Fruit fly (Drosophila melanogaster) whole organism, embryonic: ENCODE measurements around the gene CG14866.
A peak's percentile ranks its signal among the peaks of the same experiment; 100 is the strongest.

Source experiments
- Aef1 ChIP-seq: fragments of 200-800 bp; sonication (Bioruptor generic); IDR thresholded peaks from 3 replicates; pipeline ENCODE4 v1.3.6; 2022; ENCODE audit warnings: missing biosample characterization, missing genetic modification characterization
- Asciz ChIP-seq: fragments of 200-800 bp; sonication (Bioruptor generic); optimal IDR thresholded peaks from 2 replicates; lab custom pipeline; 2017; ENCODE audit warnings: missing biosample characterization, mild to moderate bottlenecking, missing genetic modification characterization, missing genetic modification reagents
- Bteb2 ChIP-seq: fragments of 200-800 bp; sonication (Bioruptor generic); optimal IDR thresholded peaks from 2 replicates; lab custom pipeline; 2016; ENCODE audit warnings: missing biosample characterization, missing genetic modification characterization
- CG10274 ChIP-seq: fragments of 200-800 bp; sonication (Bioruptor generic); optimal IDR thresholded peaks from 3 replicates; lab custom pipeline; 2017; ENCODE audit warnings: missing biosample characterization, mild to moderate bottlenecking, missing genetic modification characterization
- CG10431 ChIP-seq: fragments of 200-800 bp; sonication (Bioruptor generic); optimal IDR thresholded peaks from 3 replicates; lab custom pipeline; 2018; ENCODE audit warnings: missing biosample characterization, mild to moderate bottlenecking, missing genetic modification characterization
- CG11398 ChIP-seq: fragments of 200-800 bp; sonication (Bioruptor generic); optimal IDR thresholded peaks from 2 replicates; lab custom pipeline; 2016; ENCODE audit warnings: missing biosample characterization, missing genetic modification characterization
- CG12299 ChIP-seq: fragments of 200-800 bp; sonication (Bioruptor generic); optimal IDR thresholded peaks from 2 replicates; lab custom pipeline; 2018; ENCODE audit warnings: missing biosample characterization, mild to moderate bottlenecking, missing genetic modification characterization
- CG13894 ChIP-seq: fragments of 200-800 bp; sonication (Bioruptor generic); optimal IDR thresholded peaks from 3 replicates; lab custom pipeline; 2018; ENCODE audit warnings: missing biosample characterization, mild to moderate bottlenecking, missing genetic modification characterization, moderate library complexity
- CG14860 ChIP-seq: fragments of 200-800 bp; sonication (Bioruptor generic); IDR thresholded peaks from 3 replicates; pipeline ENCODE4 v1.3.6; 2022; ENCODE audit warnings: missing biosample characterization, missing genetic modification characterization; ENCODE audit not compliant: partially characterized antibody
- CG15514 ChIP-seq: fragments of 200-800 bp; sonication (Bioruptor generic); optimal IDR thresholded peaks from 3 replicates; lab custom pipeline; 2017; ENCODE audit warnings: missing biosample characterization, missing genetic modification characterization, mild to moderate bottlenecking, moderate library complexity, missing genetic modification reagents
- CG17186 ChIP-seq: fragments of 200-800 bp; sonication (Bioruptor generic); optimal IDR thresholded peaks from 3 replicates; lab custom pipeline; 2017; ENCODE audit warnings: missing biosample characterization, missing genetic modification reagents, missing genetic modification characterization
- CG18476 ChIP-seq: fragments of 200-800 bp; sonication (Bioruptor generic); optimal IDR thresholded peaks from 2 replicates; lab custom pipeline; 2016; ENCODE audit warnings: missing biosample characterization, mild to moderate bottlenecking, missing genetic modification characterization
- CG2116 ChIP-seq: fragments of 200-800 bp; sonication (Bioruptor generic); optimal IDR thresholded peaks from 3 replicates; lab custom pipeline; 2018; ENCODE audit warnings: missing biosample characterization, mild to moderate bottlenecking, missing genetic modification characterization
- CG3065 ChIP-seq: fragments of 200-800 bp; sonication (Bioruptor generic); optimal IDR thresholded peaks from 2 replicates; lab custom pipeline; 2016; ENCODE audit warnings: missing biosample characterization, missing genetic modification characterization
- CG31441 ChIP-seq: fragments of 200-800 bp; sonication (Bioruptor generic); IDR thresholded peaks from 2 replicates; pipeline ENCODE4 v1.3.6; 2022; ENCODE audit warnings: missing biosample characterization, missing genetic modification characterization
- CG32532 ChIP-seq: fragments of 200-800 bp; sonication (Bioruptor generic); IDR thresholded peaks from 2 replicates; pipeline ENCODE4 v1.3.6; 2022; ENCODE audit warnings: missing biosample characterization, missing genetic modification characterization
- CG3407 ChIP-seq: fragments of 200-800 bp; sonication (Bioruptor generic); optimal IDR thresholded peaks from 2 replicates; lab custom pipeline; 2018; ENCODE audit warnings: missing biosample characterization, mild to moderate bottlenecking, missing genetic modification characterization
- CG4360 ChIP-seq: fragments of 200-800 bp; sonication (Bioruptor generic); IDR thresholded peaks from 2 replicates; pipeline ENCODE4 v1.3.6; 2022; ENCODE audit warnings: missing biosample characterization, missing genetic modification characterization
- CG4404 ChIP-seq: fragments of 200-800 bp; sonication (Bioruptor generic); IDR thresholded peaks from 2 replicates; pipeline ENCODE4 v1.3.6; 2022; ENCODE audit warnings: missing biosample characterization, missing genetic modification characterization
- CG6854 ChIP-seq: fragments of 200-800 bp; sonication (Bioruptor generic); optimal IDR thresholded peaks from 3 replicates; lab custom pipeline; 2017; ENCODE audit warnings: missing biosample characterization, mild to moderate bottlenecking, missing genetic modification characterization
- CG7372 ChIP-seq: fragments of 200-800 bp; sonication (Bioruptor generic); IDR thresholded peaks from 2 replicates; pipeline ENCODE4 v1.3.6; 2022; ENCODE audit warnings: missing biosample characterization, missing genetic modification characterization
- CG7839 ChIP-seq: fragments of 200-800 bp; sonication (Bioruptor generic); optimal IDR thresholded peaks from 3 replicates; lab custom pipeline; 2018; ENCODE audit warnings: missing biosample characterization, mild to moderate bottlenecking, missing genetic modification characterization, moderate library complexity
- CG7928 ChIP-seq: fragments of 200-800 bp; sonication (Bioruptor generic); optimal IDR thresholded peaks from 2 replicates; lab custom pipeline; 2017; ENCODE audit warnings: missing biosample characterization, mild to moderate bottlenecking, missing genetic modification characterization
- D19B ChIP-seq: fragments of 200-800 bp; sonication (Bioruptor generic); optimal IDR thresholded peaks from 2 replicates; lab custom pipeline; 2017; ENCODE audit warnings: missing biosample characterization, mild to moderate bottlenecking, missing genetic modification characterization
- Dbx ChIP-seq: fragments of 200-800 bp; sonication (Bioruptor generic); IDR thresholded peaks from 3 replicates; pipeline ENCODE4 v1.3.6; 2022; ENCODE audit warnings: missing biosample characterization, missing genetic modification characterization
- Dref ChIP-seq: fragments of 200-800 bp; sonication (Bioruptor generic); IDR thresholded peaks from 2 replicates; pipeline ENCODE4 v1.3.6; 2022; ENCODE audit warnings: missing biosample characterization, missing genetic modification characterization
- Ets97D ChIP-seq: fragments of 200-800 bp; sonication (Bioruptor generic); optimal IDR thresholded peaks from 3 replicates; lab custom pipeline; 2016; ENCODE audit warnings: missing biosample characterization, missing genetic modification characterization
- HmgD ChIP-seq: fragments of 200-800 bp; sonication (Bioruptor generic); optimal IDR thresholded peaks from 3 replicates; lab custom pipeline; 2016; ENCODE audit warnings: missing biosample characterization, missing genetic modification characterization
- Lpt ChIP-seq: fragments of >200 bp; optimal IDR thresholded peaks from 2 replicates; lab custom pipeline; 2018; ENCODE audit warnings: missing biosample characterization, missing genetic modification characterization
- MTF-1 ChIP-seq: fragments of 200-800 bp; sonication (Bioruptor generic); optimal IDR thresholded peaks from 2 replicates; lab custom pipeline; 2018; ENCODE audit warnings: missing biosample characterization, mild to moderate bottlenecking, missing genetic modification characterization, borderline replicate concordance
- Myb ChIP-seq: fragments of 200-800 bp; sonication (Bioruptor generic); optimal IDR thresholded peaks from 2 replicates; lab custom pipeline; 2016; ENCODE audit warnings: missing biosample characterization, missing genetic modification characterization
- Oli ChIP-seq: fragments of 200-800 bp; sonication (Bioruptor generic); optimal IDR thresholded peaks from 2 replicates; lab custom pipeline; 2018; ENCODE audit warnings: missing biosample characterization, mild to moderate bottlenecking, missing genetic modification characterization, moderate library complexity
- Sry-δ ChIP-seq: fragments of 200-800 bp; sonication (Bioruptor generic); optimal IDR thresholded peaks from 2 replicates; lab custom pipeline; 2016; ENCODE audit warnings: missing biosample characterization, missing genetic modification characterization
- bigmax ChIP-seq: fragments of 200-800 bp; sonication (Bioruptor generic); optimal IDR thresholded peaks from 2 replicates; lab custom pipeline; 2018; ENCODE audit warnings: missing biosample characterization, mild to moderate bottlenecking, missing genetic modification characterization
- chm ChIP-seq: fragments of 200-800 bp; sonication (Bioruptor generic); IDR thresholded peaks from 2 replicates; pipeline ENCODE4 v1.3.6; 2022; ENCODE audit warnings: missing biosample characterization, missing genetic modification characterization
- chn ChIP-seq: fragments of 200-800 bp; sonication (Bioruptor generic); optimal IDR thresholded peaks from 2 replicates; lab custom pipeline; 2016; ENCODE audit warnings: missing biosample characterization, missing genetic modification characterization
- dmrt11E ChIP-seq: fragments of 200-800 bp; sonication (Bioruptor generic); optimal IDR thresholded peaks from 3 replicates; lab custom pipeline; 2018; ENCODE audit warnings: missing biosample characterization, mild to moderate bottlenecking, missing genetic modification characterization, moderate library complexity
- dpn ChIP-seq, 2 experiments: fragments of 200-800 bp; sonication (Bioruptor generic); optimal IDR thresholded peaks; 3 replicates each; lab custom pipeline; 2016; ENCODE audit warnings: missing biosample characterization in 2 of 2, missing genetic modification characterization in 2 of 2
- en ChIP-seq: fragments of 200-800 bp; sonication (Bioruptor generic); optimal IDR thresholded peaks from 2 replicates; lab custom pipeline; 2016; ENCODE audit warnings: missing biosample characterization, missing genetic modification characterization
- fd102C ChIP-seq: fragments of 200-800 bp; sonication (Bioruptor generic); optimal IDR thresholded peaks from 2 replicates; lab custom pipeline; 2018; ENCODE audit warnings: missing biosample characterization, mild to moderate bottlenecking, missing genetic modification characterization, moderate library complexity
- fd64A ChIP-seq: fragments of 200-800 bp; sonication (Bioruptor generic); optimal IDR thresholded peaks from 3 replicates; lab custom pipeline; 2018; ENCODE audit warnings: missing biosample characterization, mild to moderate bottlenecking, missing genetic modification characterization
- grau ChIP-seq: fragments of 200-800 bp; optimal IDR thresholded peaks from 3 replicates; lab custom pipeline; 2019; ENCODE audit warnings: missing biosample characterization, mild to moderate bottlenecking, missing genetic modification characterization, moderate library complexity
- h ChIP-seq: fragments of >200 bp; optimal IDR thresholded peaks from 2 replicates; lab custom pipeline; 2017
- hbn ChIP-seq: fragments of 200-800 bp; sonication (Bioruptor generic); IDR thresholded peaks from 2 replicates; pipeline ENCODE4 v1.3.6; 2022; ENCODE audit warnings: missing biosample characterization, missing genetic modification characterization; ENCODE audit not compliant: partially characterized antibody
- kay ChIP-seq: fragments of 200-800 bp; sonication (Bioruptor generic); optimal IDR thresholded peaks from 2 replicates; lab custom pipeline; 2016; ENCODE audit warnings: missing biosample characterization, missing genetic modification characterization
- peb ChIP-seq: fragments of 200-800 bp; sonication (Bioruptor generic); IDR thresholded peaks from 2 replicates; pipeline ENCODE4 v1.3.6; 2022; ENCODE audit warnings: missing biosample characterization, missing genetic modification characterization
- rib ChIP-seq: fragments of 200-800 bp; sonication (Bioruptor generic); IDR thresholded peaks from 2 replicates; pipeline ENCODE4 v1.3.6; 2022; ENCODE audit warnings: missing biosample characterization, missing genetic modification characterization
- seq ChIP-seq: fragments of 200-800 bp; sonication (Bioruptor generic); IDR thresholded peaks from 2 replicates; pipeline ENCODE4 v1.3.6; 2022; ENCODE audit warnings: missing biosample characterization, missing genetic modification characterization
- trh ChIP-seq: fragments of 200-800 bp; sonication (Bioruptor generic); optimal IDR thresholded peaks from 2 replicates; lab custom pipeline; 2016; ENCODE audit warnings: missing biosample characterization, missing genetic modification characterization
- vfl ChIP-seq: fragments of 200-800 bp; sonication (Bioruptor generic); optimal IDR thresholded peaks from 2 replicates; lab custom pipeline; 2016; ENCODE audit warnings: missing biosample characterization, missing genetic modification characterization
- wek ChIP-seq: fragments of 200-800 bp; sonication (Bioruptor generic); optimal IDR thresholded peaks from 3 replicates; lab custom pipeline; 2018; ENCODE audit warnings: missing biosample characterization, mild to moderate bottlenecking, missing genetic modification characterization, moderate library complexity
- zfh2 ChIP-seq: fragments of 200-800 bp; sonication (Bioruptor generic); optimal IDR thresholded peaks from 2 replicates; lab custom pipeline; 2016; ENCODE audit warnings: missing biosample characterization, missing genetic modification characterization

CG14866 gene

dm6 chr3R:15328083-15328779, 12.0 kb downstream of the CG14866 start, which contains the start of the genes CG6236 and ea (continued):
- TF ChIP-seq fd102C (GFP tag; lab: Kevin White, UChicago) (no peak), vfl (no peak), CG3407 (GFP tag; lab: Kevin White, UChicago) (no peak), Ets97D (GFP tag; lab: Kevin White, UChicago) (no peak), Asciz (GFP tag; lab: Kevin White, UChicago) (no peak), CG13894 (tag; lab: Kevin White, UChicago) (no peak), trh (GFP tag; lab: Kevin White, UChicago) (no peak), chn (GFP tag; lab: Kevin White, UChicago) (no peak), Oli (tag; lab: Kevin White, UChicago) (no peak), Lpt (GFP tag; lab: Kevin White, UChicago) (no peak), D19B (GFP tag; lab: Kevin White, UChicago) (no peak), CG18476 (GFP tag; lab: Kevin White, UChicago) (no peak), HmgD (GFP tag; lab: Kevin White, UChicago) (no peak), Myb (peak; percentile 61), Dbx (GFP tag; lab: Robert Waterston, UW) (no peak), CG3065 (GFP tag; lab: Kevin White, UChicago) (no peak), grau (tag; lab: Kevin White, UChicago) (no peak), Bteb2 (GFP tag; lab: Kevin White, UChicago) (no peak), Dref (GFP tag; lab: Robert Waterston, UW) (no peak), CG2116 (GFP tag; lab: Kevin White, UChicago) (no peak), CG31441 (GFP tag; lab: Robert Waterston, UW) (no peak), CG4404 (GFP tag; lab: Robert Waterston, UW) (no peak), rib (GFP tag; lab: Robert Waterston, UW) (no peak), kay (GFP tag; lab: Kevin White, UChicago) (no peak), zfh2 (no peak), seq (no peak), dmrt11E (no peak), fd64A (no peak), CG14860 (GFP tag; lab: Robert Waterston, UW) (no peak), CG10431 (GFP tag; lab: Kevin White, UChicago) (no peak), wek (GFP tag; lab: Kevin White, UChicago) (no peak), CG32532 (GFP tag; lab: Robert Waterston, UW) (no peak), Aef1 (GFP tag; lab: Robert Waterston, UW) (no peak), CG15514 (peak; percentile 62), CG7928 (GFP tag; lab: Kevin White, UChicago) (no peak), h (lab: Kevin White, UChicago) (no peak), peb (no peak), CG10274 (GFP tag; lab: Kevin White, UChicago) (no peak), chm (GFP tag; lab: Robert Waterston, UW) (no peak), CG17186 (GFP tag; lab: Kevin White, UChicago) (peak; percentile 36), bigmax (GFP tag; lab: Kevin White, UChicago) (no peak), CG6854 (GFP tag; lab: Kevin White, UChicago) (peak; percentile 9), MTF-1 (GFP tag; lab: Kevin White, UChicago) (no peak), CG7839 (tag; lab: Kevin White, UChicago) (no peak), hbn (GFP tag; lab: Robert Waterston, UW) (no peak), CG7372 (GFP tag; lab: Robert Waterston, UW) (no peak), en (GFP tag; lab: Kevin White, UChicago) (no peak), CG11398 (GFP tag; lab: Kevin White, UChicago) (no peak), CG12299 (no peak), dpn (GFP tag; optimal IDR thresholded peaks at IDR 0.05; lab: Kevin White, UChicago) (no peak), CG4360 (GFP tag; lab: Robert Waterston, UW) (no peak), Sry-δ (GFP tag; lab: Kevin White, UChicago) (peak; percentile 30)
